Fruit fly (Drosophila melanogaster) whole organism, wandering third instar larva: Measurements from ENCODE around the gene Naa30A.
A peak's percentile ranks its signal among the peaks of the same experiment; 100 is the strongest.

Experiments
- Abd-B ChIP-seq: fragments of >200 bp; optimal IDR thresholded peaks from 2 replicates; lab custom pipeline; 2017; ENCODE audit warnings: missing biosample characterization, missing genetic modification characterization
- CG32264 ChIP-seq: fragments of 200-800 bp; sonication (Bioruptor generic); optimal IDR thresholded peaks from 2 replicates; lab custom pipeline; 2016; ENCODE audit warnings: missing biosample characterization, missing genetic modification characterization
- CG9705 ChIP-seq: fragments of 200-800 bp; sonication (Bioruptor generic); optimal IDR thresholded peaks from 2 replicates; lab custom pipeline; 2018; ENCODE audit warnings: missing biosample characterization, mild to moderate bottlenecking, missing genetic modification characterization
- CrebA ChIP-seq: fragments of 200-800 bp; sonication (Bioruptor generic); optimal IDR thresholded peaks from 2 replicates; lab custom pipeline; 2016; ENCODE audit warnings: missing biosample characterization, mild to moderate bottlenecking, missing genetic modification characterization, borderline replicate concordance
- Dfd ChIP-seq: fragments of >200 bp; optimal IDR thresholded peaks from 2 replicates; lab custom pipeline; 2017; ENCODE audit warnings: missing biosample characterization, missing genetic modification characterization
- Dif ChIP-seq: fragments of 200-275, 200-300 bp; sonication (Bioruptor generic); optimal IDR thresholded peaks from 2 replicates; lab custom pipeline; 2018; ENCODE audit warnings: missing biosample characterization, missing genetic modification characterization; ENCODE audit not compliant: partially characterized antibody
- GATAd ChIP-seq: sonication (Bioruptor generic); optimal IDR thresholded peaks from 2 replicates; lab custom pipeline; 2016; ENCODE audit warnings: missing biosample characterization, missing genetic modification characterization
- HLH106 ChIP-seq: fragments of 200-800 bp; optimal IDR thresholded peaks from 3 replicates; lab custom pipeline; 2019; ENCODE audit warnings: missing biosample characterization, mild to moderate bottlenecking, missing genetic modification characterization, moderate library complexity
- Hr78 ChIP-seq: fragments of >200 bp; optimal IDR thresholded peaks from 2 replicates; lab custom pipeline; 2017; ENCODE audit warnings: missing biosample characterization, missing genetic modification characterization
- Hr83 ChIP-seq: fragments of 200-300 bp; sonication (Bioruptor generic); optimal IDR thresholded peaks from 2 replicates; lab custom pipeline; 2016; ENCODE audit warnings: missing biosample characterization, mild to moderate bottlenecking, missing genetic modification characterization, moderate library complexity; ENCODE audit not compliant: poor library complexity, severe bottlenecking
- Jra ChIP-seq: sonication (Bioruptor generic); optimal IDR thresholded peaks from 2 replicates; lab custom pipeline; 2016; ENCODE audit warnings: missing biosample characterization, missing genetic modification characterization
- N ChIP-seq: fragments of >200 bp; optimal IDR thresholded peaks from 2 replicates; lab custom pipeline; 2018; ENCODE audit warnings: missing biosample characterization, missing external identifiers, missing genetic modification characterization
- Rel ChIP-seq, 2 experiments: fragments of 200-800 bp; sonication (Bioruptor generic) in 1 of 2; optimal IDR thresholded peaks; 2 replicates in 1 of 2; 3 replicates in 1 of 2; lab custom pipeline; 2016 to 2019; ENCODE audit warnings: mild to moderate bottlenecking in 2 of 2, missing biosample characterization in 2 of 2, missing genetic modification characterization in 2 of 2, moderate library complexity in 1 of 2
- Sp1 ChIP-seq: fragments of 200-800 bp; sonication (Bioruptor generic); optimal IDR thresholded peaks from 3 replicates; lab custom pipeline; 2019; ENCODE audit warnings: missing biosample characterization, mild to moderate bottlenecking, missing genetic modification characterization, moderate library complexity
- Vsx2 ChIP-seq: fragments of 200-300, 225-300 bp; sonication (Bioruptor generic); optimal IDR thresholded peaks from 2 replicates; lab custom pipeline; 2018; ENCODE audit warnings: missing biosample characterization, missing genetic modification characterization; ENCODE audit not compliant: partially characterized antibody
- brk ChIP-seq: fragments of 200-800 bp; sonication (Bioruptor generic); optimal IDR thresholded peaks from 2 replicates; lab custom pipeline; 2016; ENCODE audit warnings: missing biosample characterization, mild to moderate bottlenecking, missing genetic modification characterization
- dl ChIP-seq, 2 experiments: fragments of 175-275, 200-275 bp in 1 of 2; fragments of 200-275 bp in 1 of 2; sonication (Bioruptor generic); optimal IDR thresholded peaks; lab custom pipeline; 2018; ENCODE audit warnings: mild to moderate bottlenecking in 2 of 2, missing biosample characterization in 2 of 2, missing genetic modification characterization in 2 of 2, moderate library complexity in 2 of 2; ENCODE audit not compliant: partially characterized antibody in 2 of 2, insufficient read depth in 1 of 2
- dmrt93B ChIP-seq: fragments of 200-800 bp; sonication (Bioruptor generic); optimal IDR thresholded peaks from 2 replicates; lab custom pipeline; 2018; ENCODE audit warnings: missing biosample characterization, mild to moderate bottlenecking, missing genetic modification characterization
- dsf ChIP-seq: sonication (Bioruptor generic); optimal IDR thresholded peaks from 2 replicates; lab custom pipeline; 2016; ENCODE audit warnings: missing biosample characterization, missing genetic modification characterization, borderline replicate concordance
- ey ChIP-seq: fragments of 200-800 bp; sonication (Bioruptor generic); optimal IDR thresholded peaks from 2 replicates; lab custom pipeline; 2016; ENCODE audit warnings: missing biosample characterization, missing genetic modification characterization
- foxo ChIP-seq, 2 experiments: fragments of 200-800 bp; sonication (Bioruptor generic); optimal IDR thresholded peaks; 2 replicates in 1 of 2; 3 replicates in 1 of 2; lab custom pipeline; 2016 to 2017; ENCODE audit warnings: missing biosample characterization in 2 of 2, missing genetic modification characterization in 2 of 2
- fru ChIP-seq: fragments of 200-800 bp; sonication (Bioruptor generic); optimal IDR thresholded peaks from 3 replicates; lab custom pipeline; 2016; ENCODE audit warnings: missing biosample characterization, mild to moderate bottlenecking, missing genetic modification characterization
- h ChIP-seq: fragments of 200-800 bp; sonication (Bioruptor generic); optimal IDR thresholded peaks from 3 replicates; lab custom pipeline; 2016; ENCODE audit warnings: missing biosample characterization, mild to moderate bottlenecking, missing genetic modification characterization
- jim ChIP-seq: fragments of 175-275, 200-325 bp; sonication (Bioruptor generic); optimal IDR thresholded peaks from 2 replicates; lab custom pipeline; 2016; ENCODE audit warnings: missing biosample characterization, mild to moderate bottlenecking, missing genetic modification characterization
- lola ChIP-seq: fragments of >200 bp; optimal IDR thresholded peaks from 2 replicates; lab custom pipeline; 2017; ENCODE audit warnings: missing biosample characterization, missing genetic modification characterization
- pan ChIP-seq: fragments of >200 bp; optimal IDR thresholded peaks from 2 replicates; lab custom pipeline; 2017
- psq ChIP-seq: fragments of 200-800 bp; sonication (Bioruptor generic); optimal IDR thresholded peaks from 3 replicates; lab custom pipeline; 2017; ENCODE audit warnings: missing biosample characterization, mild to moderate bottlenecking, missing genetic modification characterization, moderate library complexity
- rgr ChIP-seq: fragments of 200-800 bp; sonication (Bioruptor generic); optimal IDR thresholded peaks from 3 replicates; lab custom pipeline; 2016; ENCODE audit warnings: missing biosample characterization, mild to moderate bottlenecking, missing genetic modification characterization
- sage ChIP-seq: fragments of 200-800 bp; sonication (Bioruptor generic); optimal IDR thresholded peaks from 2 replicates; lab custom pipeline; 2016; ENCODE audit warnings: missing biosample characterization, mild to moderate bottlenecking, missing genetic modification characterization
- sv ChIP-seq: fragments of 200-800 bp; sonication (Bioruptor generic); optimal IDR thresholded peaks from 3 replicates; lab custom pipeline; 2016; ENCODE audit warnings: missing biosample characterization, missing genetic modification characterization
- tai ChIP-seq: sonication (Bioruptor generic); optimal IDR thresholded peaks from 2 replicates; lab custom pipeline; 2016; ENCODE audit warnings: missing biosample characterization, missing genetic modification characterization
- usp ChIP-seq: fragments of >200 bp; optimal IDR thresholded peaks from 2 replicates; lab custom pipeline; 2017; ENCODE audit warnings: missing biosample characterization, missing genetic modification characterization

Naa30A gene

DNA sequence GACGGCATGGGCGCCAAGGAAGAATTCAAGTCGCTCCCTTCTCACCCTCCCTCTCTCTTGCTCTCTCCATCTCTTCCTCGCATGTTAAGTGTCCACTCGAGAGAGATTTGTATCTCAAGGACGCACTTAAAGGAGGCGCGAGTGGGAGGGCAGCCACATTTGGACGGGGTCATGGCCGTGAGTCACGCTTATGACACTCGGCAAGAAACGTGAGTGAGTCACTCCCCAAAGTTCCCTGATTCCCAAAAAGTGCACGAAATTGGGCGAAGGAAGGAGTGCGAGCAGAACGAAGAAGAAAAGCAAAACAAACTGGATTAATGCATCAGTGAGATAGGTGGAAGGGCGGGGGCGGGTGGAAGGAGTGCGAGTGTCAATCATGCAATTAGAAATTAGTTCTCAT lies 20.9 kb upstream of the Naa30A start:
- TF ChIP-seq psq (GFP tag; lab: Kevin White, UChicago) (peak; percentile 43), Jra (peak; percentile 53), Rel (GFP tag; optimal IDR thresholded peaks at IDR 0.05; lab: Kevin White, UChicago) (no peak), Rel (tag; optimal IDR thresholded peaks at IDR 0.05; lab: Kevin White, UChicago) (peak; percentile 81), jim (no peak)

- TF ChIP-seq h (GFP tag; lab: Kevin White, UChicago) (no peak), psq (GFP tag; lab: Kevin White, UChicago) (no peak), lola (GFP tag; lab: Kevin White, UChicago) (no peak), Sp1 (GFP tag; lab: Kevin White, UChicago) (no peak), dmrt93B (GFP tag; lab: Kevin White, UChicago) (no peak), rgr (no peak)
These were observed 20.2 kb upstream of the Naa30A start for dm6 chrX:1321664-1322063.

DNA sequence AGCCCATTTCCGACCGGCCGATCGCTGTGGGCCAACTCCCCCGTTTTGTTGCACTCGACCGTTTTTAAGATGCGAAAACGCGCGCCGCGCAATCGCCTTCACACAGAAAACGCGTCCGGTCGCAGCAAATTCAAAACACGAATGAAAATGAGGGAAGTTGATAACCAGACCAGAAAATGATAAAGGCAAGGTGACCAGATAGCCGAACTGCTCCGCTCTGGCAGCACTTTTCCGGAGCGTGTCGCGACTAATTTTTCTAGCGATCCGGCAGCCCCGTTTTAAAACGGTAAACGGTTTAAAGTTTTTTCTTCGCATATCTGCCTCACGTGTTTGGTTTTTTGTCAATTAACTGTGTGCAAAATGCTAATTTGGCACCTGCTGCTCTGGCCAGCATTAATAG lies 19.7 kb upstream of the Naa30A start, which contains the start of gene DAAM:
DAAM (minus strand) TSS at position 149 of the 400 bp plus-strand sequence.
- peak; percentile 29 for TF ChIP-seq h (GFP tag; lab: Kevin White, UChicago)
- TF ChIP-seq usp = no peak
- TF ChIP-seq dmrt93B (GFP tag; lab: Kevin White, UChicago) = peak; percentile 46
- peak in 1 of 2 experiments; percentile 22 for TF ChIP-seq foxo (GFP tag; optimal IDR thresholded peaks at IDR 0.05; lab: Kevin White, UChicago)
- peak; percentile 9 for TF ChIP-seq Hr83 (GFP tag; lab: Kevin White, UChicago)
- no peak for TF ChIP-seq fru (GFP tag; lab: Kevin White, UChicago)
- TF ChIP-seq rgr = peak; percentile 22
- peak; percentile 50 for TF ChIP-seq Sp1 (GFP tag; lab: Kevin White, UChicago)
- TF ChIP-seq psq (GFP tag; lab: Kevin White, UChicago) = peak; percentile 18
- no peak for TF ChIP-seq Dif
- TF ChIP-seq ey = peak; percentile 17
- TF ChIP-seq dl (GFP tag; optimal IDR thresholded peaks at IDR 0.05; lab: Kevin White, UChicago; ENCODE audit: insufficient read depth in 1 of 2, partially characterized antibody in 2 of 2) = no peak
- TF ChIP-seq Abd-B (GFP tag; lab: Kevin White, UChicago) = no peak
- no peak for TF ChIP-seq pan (lab: Kevin White, UChicago)
- TF ChIP-seq Rel (GFP tag; optimal IDR thresholded peaks at IDR 0.05; lab: Kevin White, UChicago) = no peak
- TF ChIP-seq Rel (tag; optimal IDR thresholded peaks at IDR 0.05; lab: Kevin White, UChicago) = peak; percentile 67
- peak; percentile 19 for TF ChIP-seq GATAd (GFP tag; lab: Kevin White, UChicago)
- no peak for TF ChIP-seq jim
- TF ChIP-seq Hr78 (GFP tag; lab: Kevin White, UChicago) = no peak
- TF ChIP-seq Jra = no peak
- TF ChIP-seq HLH106 (tag; lab: Kevin White, UChicago) = peak; percentile 39
- peak; percentile 14 for TF ChIP-seq Vsx2 (GFP tag; lab: Kevin White, UChicago)
- peak; percentile 77 for TF ChIP-seq CG9705 (GFP tag; lab: Kevin White, UChicago)
- no peak for TF ChIP-seq tai (GFP tag; lab: Kevin White, UChicago)

DNA sequence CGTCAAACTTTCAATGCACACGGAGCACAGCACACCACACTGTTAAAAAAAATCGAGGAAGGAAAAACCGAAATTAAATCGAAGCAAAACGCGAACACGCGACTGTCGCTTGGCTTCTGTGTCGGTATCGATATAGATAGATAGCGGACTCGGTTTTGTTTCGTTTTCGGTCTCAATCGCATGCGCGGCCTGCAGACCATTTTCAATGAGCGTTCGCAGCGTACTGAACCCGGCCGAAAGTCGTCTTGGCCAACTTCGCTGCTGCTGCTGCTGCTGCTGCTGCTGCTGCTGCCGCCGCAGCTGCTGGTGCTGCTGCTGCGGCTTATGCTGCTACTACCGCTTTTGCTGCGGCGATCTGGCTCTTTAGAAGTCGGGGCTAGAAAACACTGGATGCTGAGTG lies 3.9 kb upstream of the Naa30A start:
- TF ChIP-seq Vsx2 (GFP tag; lab: Kevin White, UChicago) (no peak), Hr83 (GFP tag; lab: Kevin White, UChicago) (no peak), Abd-B (GFP tag; lab: Kevin White, UChicago) (no peak), brk (GFP tag; lab: Kevin White, UChicago) (no peak), CrebA (no peak), fru (GFP tag; lab: Kevin White, UChicago) (no peak), sage (GFP tag; lab: Kevin White, UChicago) (no peak), dsf (GFP tag; lab: Kevin White, UChicago) (no peak), psq (GFP tag; lab: Kevin White, UChicago) (no peak), Dfd (GFP tag; lab: Kevin White, UChicago) (no peak), sv (GFP tag; lab: Kevin White, UChicago) (no peak), N (no peak)

DNA sequence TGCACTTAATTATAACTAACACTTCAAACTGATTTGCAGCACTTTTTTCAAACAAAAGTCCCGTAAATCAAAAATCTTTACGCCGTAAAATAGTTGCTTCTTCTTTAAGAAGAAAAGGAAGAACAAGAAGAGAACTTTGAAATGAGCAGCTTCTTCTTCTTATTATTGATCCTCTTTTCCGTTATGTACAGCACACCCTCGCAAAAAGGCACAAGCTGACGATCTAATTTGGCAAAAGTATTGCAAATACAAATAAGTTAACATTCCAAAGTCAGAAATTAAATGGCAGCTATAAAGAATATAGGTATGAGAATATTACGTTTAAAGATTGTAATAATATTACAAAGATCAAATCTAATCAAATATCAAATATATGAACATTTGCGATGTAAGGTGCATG lies 378 bp upstream of the Naa30A start, which contains the start of gene CG11409:
CG11409 (minus strand) TSS at position 60 of the 400 bp plus-strand sequence.
- no peak for TF ChIP-seq CG32264 (GFP tag; lab: Kevin White, UChicago)
- TF ChIP-seq Hr83 (GFP tag; lab: Kevin White, UChicago) = no peak
- no peak for TF ChIP-seq Rel (GFP tag; optimal IDR thresholded peaks at IDR 0.05; lab: Kevin White, UChicago)
- no peak for TF ChIP-seq Rel (tag; optimal IDR thresholded peaks at IDR 0.05; lab: Kevin White, UChicago)
- TF ChIP-seq foxo (GFP tag; optimal IDR thresholded peaks at IDR 0.05; lab: Kevin White, UChicago) = peak in 1 of 2 experiments; percentile 23
- TF ChIP-seq dmrt93B (GFP tag; lab: Kevin White, UChicago) = no peak
- no peak for TF ChIP-seq N
- TF ChIP-seq lola (GFP tag; lab: Kevin White, UChicago) = no peak
- TF ChIP-seq, all 38 proteins: peak for 1
